Fruit fly (Drosophila melanogaster): Measurements from ENCODE around the gene CG4259.

CG4259 gene

dm6 chr2L:2172460-2173121, 43.6 kb upstream of the CG4259 start (continued):
- TF ChIP-seq vvl (GFP tag; IDR thresholded peaks at IDR 0.05) (no peak), CG7556 (GFP tag; optimal IDR thresholded peaks at IDR 0.05) (no peak), maf-S (GFP tag; optimal IDR thresholded peaks at IDR 0.05) (no peak), CG4282 (GFP tag; optimal IDR thresholded peaks at IDR 0.05) (no peak), pros (GFP tag; optimal IDR thresholded peaks at IDR 0.05) (peak; percentile 38), CG4707 (GFP tag; optimal IDR thresholded peaks at IDR 0.05) (no peak), Eip74EF (GFP tag; optimal IDR thresholded peaks at IDR 0.05) (no peak), lola (GFP tag; optimal IDR thresholded peaks at IDR 0.05) (peak in 1 of 3 experiments; percentile 3), CG18262 (tag; optimal IDR thresholded peaks at IDR 0.05) (peak; percentile 34), CG4360 (GFP tag; IDR thresholded peaks at IDR 0.05) (0 out of 2 replicates have a peak, but pooled peaks have one; percentile 16), Med (GFP tag) (no peak), zen (tag; optimal IDR thresholded peaks at IDR 0.05) (peak; percentile 54), dmrt99B (tag; optimal IDR thresholded peaks at IDR 0.05) (peak; percentile 5)

dm6 chr2L:2171366-2172078, 42.5 kb upstream of the CG4259 start:
- peak; percentile 76 for TF ChIP-seq CG34376 (GFP tag; optimal IDR thresholded peaks at IDR 0.05)
- TF ChIP-seq danr (GFP tag; IDR thresholded peaks at IDR 0.05) = no peak
- peak; percentile 66 for TF ChIP-seq kah (GFP tag; optimal IDR thresholded peaks at IDR 0.05)
- peak; percentile 57 for TF ChIP-seq grau (tag; optimal IDR thresholded peaks at IDR 0.05)
- no peak for TF ChIP-seq pan (optimal IDR thresholded peaks at IDR 0.05)
- no peak for TF ChIP-seq pan (GFP tag; optimal IDR thresholded peaks at IDR 0.05 in 1 of 2, IDR thresholded peaks at IDR 0.05 in 1 of 2)
- no peak for TF ChIP-seq CG16779 (GFP tag; IDR thresholded peaks at IDR 0.05)
- peak; percentile 10 for TF ChIP-seq CoRest (tag; optimal IDR thresholded peaks at IDR 0.05)
- TF ChIP-seq slp2 (GFP tag; optimal IDR thresholded peaks at IDR 0.05) = no peak
- TF ChIP-seq CG34224 (GFP tag; IDR thresholded peaks at IDR 0.05; ENCODE audit: partially characterized antibody) = no peak
- peak; percentile 73 for TF ChIP-seq Nf-YB (GFP tag; optimal IDR thresholded peaks at IDR 0.05)
- TF ChIP-seq Hmr (GFP tag; optimal IDR thresholded peaks at IDR 0.05) = peak; percentile 43
- peak; percentile 11 for TF ChIP-seq corto (GFP tag; optimal IDR thresholded peaks at IDR 0.05)
- no peak for TF ChIP-seq da (GFP tag; optimal IDR thresholded peaks at IDR 0.05)
- peak; percentile 35 for TF ChIP-seq Fer1 (GFP tag; optimal IDR thresholded peaks at IDR 0.05)
- peak; percentile 49 for TF ChIP-seq Nf-YC (tag; optimal IDR thresholded peaks at IDR 0.05)
- peak; percentile 49 for TF ChIP-seq CG18599 (GFP tag; optimal IDR thresholded peaks at IDR 0.05)
- TF ChIP-seq rib (GFP tag; IDR thresholded peaks at IDR 0.05) = 0 out of 2 replicates have a peak, but pooled peaks have one; percentile 29
- TF ChIP-seq HmgZ (tag; optimal IDR thresholded peaks at IDR 0.05) = peak; percentile 29
- TF ChIP-seq CG15514 (GFP tag; optimal IDR thresholded peaks at IDR 0.05) = peak; percentile 26
- peak; percentile 54 for TF ChIP-seq CG14441 (GFP tag; IDR thresholded peaks at IDR 0.05)
- no peak for TF ChIP-seq CG8290 (GFP tag; optimal IDR thresholded peaks at IDR 0.05)
- peak in 1 of 2 experiments; percentile 5 for TF ChIP-seq CG8290 (tag; optimal IDR thresholded peaks at IDR 0.05)
- peak; percentile 56 for TF ChIP-seq caup (GFP tag; optimal IDR thresholded peaks at IDR 0.05; ENCODE audit: severe bottlenecking)
- no peak for TF ChIP-seq CG30403 (GFP tag; optimal IDR thresholded peaks at IDR 0.05)
- TF ChIP-seq sd (tag; optimal IDR thresholded peaks at IDR 0.05) = peak; percentile 88
- no peak for TF ChIP-seq pb (GFP tag; optimal IDR thresholded peaks at IDR 0.05)
- TF ChIP-seq sug (tag; optimal IDR thresholded peaks at IDR 0.05) = peak; percentile 87
- TF ChIP-seq exex (tag; optimal IDR thresholded peaks at IDR 0.05) = peak; percentile 97
- no peak for TF ChIP-seq CG9215 (GFP tag; IDR thresholded peaks at IDR 0.05)
- TF ChIP-seq schlank (tag; optimal IDR thresholded peaks at IDR 0.05) = peak; percentile 3
- TF ChIP-seq klu (GFP tag; IDR thresholded peaks at IDR 0.05) = no peak
- TF ChIP-seq stwl (tag; optimal IDR thresholded peaks at IDR 0.05) = no peak
- 0 out of 2 replicates have a peak, but pooled peaks have one; percentile 15 for TF ChIP-seq Taf1 (GFP tag; IDR thresholded peaks at IDR 0.05)
